Worm (Caenorhabditis elegans) whole organism, young adult: Measurements from ENCODE around the gene F46B6.13.

ENCODE experiments used
- C17E4.6 ChIP-seq: fragments of 200-800 bp; sonication (Bioruptor generic); IDR thresholded peaks from 2 replicates; pipeline ENCODE4 v1.3.6; 2022; ENCODE audit warnings: missing genetic modification reagents, missing genetic modification characterization, missing compliant biosample characterization
- F22D6.2 ChIP-seq: sonication (generic microtip); optimal IDR thresholded peaks from 2 replicates; lab custom pipeline; 2016; ENCODE audit warnings: mild to moderate bottlenecking, missing genetic modification characterization, missing compliant biosample characterization
- F33H1.4 ChIP-seq: fragments of 200-800 bp; sonication (Bioruptor generic); IDR thresholded peaks from 2 replicates; pipeline ENCODE4 v1.3.6; 2022; ENCODE audit warnings: missing genetic modification reagents, missing genetic modification characterization, missing compliant biosample characterization
- K11D2.4 ChIP-seq: fragments of 200-800 bp; sonication (Bioruptor generic); IDR thresholded peaks from 2 replicates; pipeline ENCODE4 v1.3.6; 2022; ENCODE audit warnings: missing genetic modification reagents, missing genetic modification characterization, missing compliant biosample characterization
- Y53F4B.3 ChIP-seq: fragments of 200-800 bp; sonication (Bioruptor generic); IDR thresholded peaks from 2 replicates; pipeline ENCODE4 v1.3.6; 2022; ENCODE audit warnings: missing genetic modification reagents, missing genetic modification characterization, missing compliant biosample characterization
- Y95B8A.8 ChIP-seq: fragments of 200-800 bp; sonication (Bioruptor generic); IDR thresholded peaks from 2 replicates; pipeline ENCODE4 v1.3.6; 2022; ENCODE audit warnings: missing genetic modification reagents, missing genetic modification characterization, missing compliant biosample characterization
- aptf-3 ChIP-seq: fragments of 200-800 bp; sonication (Bioruptor generic); IDR thresholded peaks from 2 replicates; pipeline ENCODE4 v1.3.6; 2022; ENCODE audit warnings: missing genetic modification characterization, missing compliant biosample characterization
- athp-1 ChIP-seq: sonication (generic microtip); optimal IDR thresholded peaks from 2 replicates; lab custom pipeline; 2017; ENCODE audit warnings: mild to moderate bottlenecking, missing genetic modification characterization, missing compliant biosample characterization
- ceh-100 ChIP-seq: fragments of 200-800 bp; sonication (Bioruptor generic); IDR thresholded peaks from 2 replicates; pipeline ENCODE4 v1.3.6; 2022; ENCODE audit warnings: missing genetic modification reagents, missing genetic modification characterization, missing compliant biosample characterization
- ceh-40 ChIP-seq: fragments of 200-800 bp; sonication (Bioruptor generic); IDR thresholded peaks from 2 replicates; pipeline ENCODE4 v1.3.6; 2022; ENCODE audit warnings: missing genetic modification characterization, missing compliant biosample characterization
- ceh-91 ChIP-seq: fragments of 200-800 bp; sonication (Bioruptor generic); IDR thresholded peaks from 2 replicates; pipeline ENCODE4 v1.3.6; 2022; ENCODE audit warnings: missing genetic modification reagents, missing genetic modification characterization, missing compliant biosample characterization
- dox-1 ChIP-seq: fragments of 200-800 bp; sonication (Bioruptor generic); IDR thresholded peaks from 2 replicates; pipeline ENCODE4 v1.3.6; 2022; ENCODE audit warnings: missing genetic modification reagents, missing genetic modification characterization, missing compliant biosample characterization
- efl-1 ChIP-seq: fragments of 150-350 bp; optimal IDR thresholded peaks from 2 replicates; lab custom pipeline; 2014; ENCODE audit warnings: missing biosample characterization, missing genetic modification reagents, missing genetic modification characterization
- egrh-3 ChIP-seq: fragments of 200-800 bp; sonication (Bioruptor generic); IDR thresholded peaks from 2 replicates; pipeline ENCODE4 v1.3.6; 2022; ENCODE audit warnings: missing genetic modification reagents, missing genetic modification characterization, missing compliant biosample characterization
- ekl-4 ChIP-seq: fragments of 200-800 bp; sonication (Bioruptor generic); IDR thresholded peaks from 2 replicates; pipeline ENCODE4 v1.3.6; 2022; ENCODE audit warnings: missing genetic modification reagents, missing genetic modification characterization, missing compliant biosample characterization
- him-1 ChIP-seq: sonication (generic microtip); optimal IDR thresholded peaks from 2 replicates; lab custom pipeline; 2016; ENCODE audit warnings: missing genotype, missing genetic modification reagents, missing genetic modification characterization, missing compliant biosample characterization
- hmg-1.2 ChIP-seq: fragments of 200-800 bp; sonication (Bioruptor generic); IDR thresholded peaks from 2 replicates; pipeline ENCODE4 v1.3.6; 2022; ENCODE audit warnings: missing genetic modification reagents, missing genetic modification characterization, missing compliant biosample characterization
- lir-1 ChIP-seq: fragments of 200-800 bp; sonication (Bioruptor generic); conservative IDR thresholded peaks from 2 replicates; pipeline ENCODE4 v1.3.6; 2022; ENCODE audit warnings: missing genetic modification reagents, missing genetic modification characterization, missing compliant biosample characterization
- lsl-1 ChIP-seq: fragments of 200-800 bp; sonication (Bioruptor generic); optimal IDR thresholded peaks from 2 replicates; lab custom pipeline; 2018; ENCODE audit warnings: mild to moderate bottlenecking, missing genetic modification characterization, moderate library complexity, missing compliant biosample characterization
- mel-28 ChIP-seq: sonication (generic microtip); optimal IDR thresholded peaks from 2 replicates; lab custom pipeline; 2016; ENCODE audit warnings: borderline replicate concordance, mild to moderate bottlenecking, missing genetic modification characterization, missing compliant biosample characterization
- nfya-2 ChIP-seq: fragments of 200-800 bp; sonication (Bioruptor generic); IDR thresholded peaks from 2 replicates; pipeline ENCODE4 v1.3.6; 2022; ENCODE audit warnings: missing genetic modification reagents, missing genetic modification characterization, missing compliant biosample characterization
- nhr-179 ChIP-seq: sonication (generic microtip); optimal IDR thresholded peaks from 2 replicates; lab custom pipeline; 2016; ENCODE audit warnings: mild to moderate bottlenecking, missing genetic modification characterization, missing compliant biosample characterization
- rcor-1 ChIP-seq: fragments of 200-800 bp; sonication (Bioruptor generic); IDR thresholded peaks from 2 replicates; pipeline ENCODE4 v1.3.6; 2022; ENCODE audit warnings: missing genetic modification reagents, missing genetic modification characterization, missing compliant biosample characterization
- tbx-9 ChIP-seq: sonication (generic microtip); optimal IDR thresholded peaks from 2 replicates; lab custom pipeline; 2016; ENCODE audit warnings: borderline replicate concordance, missing genetic modification characterization, inconsistent platforms, missing compliant biosample characterization
- ztf-25 ChIP-seq: fragments of 200-800 bp; sonication (Bioruptor generic); IDR thresholded peaks from 2 replicates; pipeline ENCODE4 v1.3.6; 2022; ENCODE audit warnings: missing genetic modification reagents, missing genetic modification characterization, missing compliant biosample characterization
- ztf-26 ChIP-seq: sonication (generic microtip); optimal IDR thresholded peaks from 2 replicates; lab custom pipeline; 2017; ENCODE audit warnings: missing genetic modification characterization, missing compliant biosample characterization

The F46B6.13 gene

ce11 chrV:9753554-9753953 is 45.4 kb downstream of the F46B6.13 start:
- TF ChIP-seq Y53F4B.3 (GFP tag; lab: Robert Waterston, UW): no peak
- TF ChIP-seq K11D2.4 (GFP tag; lab: Robert Waterston, UW): no peak
- no peak for TF ChIP-seq dox-1 (GFP tag; lab: Robert Waterston, UW)
- TF ChIP-seq C17E4.6 (GFP tag; lab: Robert Waterston, UW): no peak
- no peak for TF ChIP-seq rcor-1 (GFP tag; lab: Robert Waterston, UW)
- no peak for TF ChIP-seq aptf-3 (GFP tag; lab: Robert Waterston, UW)
- TF ChIP-seq ztf-25: no peak
- TF ChIP-seq mel-28 (tag; lab: Kevin White, UChicago): no peak
- no peak for TF ChIP-seq ztf-26
- TF ChIP-seq lsl-1: no peak
- no peak for TF ChIP-seq hmg-1.2 (GFP tag; lab: Robert Waterston, UW)
- TF ChIP-seq ceh-91 (GFP tag; lab: Robert Waterston, UW): no peak
- no peak for TF ChIP-seq ceh-40 (GFP tag; lab: Robert Waterston, UW)
- no peak for TF ChIP-seq Y95B8A.8 (GFP tag; lab: Robert Waterston, UW)
- no peak for TF ChIP-seq nfya-2 (GFP tag; lab: Robert Waterston, UW)
- no peak for TF ChIP-seq lir-1 (GFP tag; lab: Robert Waterston, UW)
- no peak for TF ChIP-seq ceh-100 (GFP tag; lab: Robert Waterston, UW)
- TF ChIP-seq F22D6.2 (tag; lab: Kevin White, UChicago): no peak

ce11 chrV:9752918-9753317 is 46.1 kb downstream of the F46B6.13 start, which contains the start of gene F58E6.6:
TSS of gene F58E6.6 (minus strand) at chrV:9753018.
- TF ChIP-seq athp-1 (tag; lab: Kevin White, UChicago) (no peak), him-1 (tag; lab: Kevin White, UChicago) (no peak), nhr-179 (tag; lab: Kevin White, UChicago) (no peak), egrh-3 (GFP tag; lab: Robert Waterston, UW) (no peak), ceh-91 (GFP tag; lab: Robert Waterston, UW) (no peak)
- TF ChIP-seq, all 124 proteins: peak for 0

- TF ChIP-seq ekl-4 (no peak), Y53F4B.3 (GFP tag; lab: Robert Waterston, UW) (no peak), tbx-9 (tag; lab: Kevin White, UChicago) (no peak), F33H1.4 (no peak), efl-1 (no peak), nhr-179 (tag; lab: Kevin White, UChicago) (no peak)
These were observed 48.7 kb downstream of the F46B6.13 start, which contains the start of gene F58E6.4 for ce11 chrV:9750308-9750707. TSS of gene F58E6.4 (minus strand) at chrV:9750408.
